Worm (Caenorhabditis elegans) whole organism, late embryonic: ENCODE measurements around the gene galt-1.

Source experiments
- C08G9.2 ChIP-seq: sonication (generic microtip); optimal IDR thresholded peaks from 2 replicates; lab custom pipeline; 2016; ENCODE audit warnings: mild to moderate bottlenecking, missing genetic modification characterization, moderate library complexity, missing compliant biosample characterization
- F13H6.1 ChIP-seq: sonication (generic microtip); optimal IDR thresholded peaks from 2 replicates; lab custom pipeline; 2016; ENCODE audit warnings: missing genetic modification characterization, missing compliant biosample characterization
- K02D7.2 ChIP-seq: sonication (generic microtip); optimal IDR thresholded peaks from 2 replicates; lab custom pipeline; 2017; ENCODE audit warnings: mild to moderate bottlenecking, missing genetic modification characterization, missing compliant biosample characterization
- ahr-1 ChIP-seq: sonication (generic microtip); optimal IDR thresholded peaks from 2 replicates; lab custom pipeline; 2016; ENCODE audit warnings: missing genetic modification characterization, missing compliant biosample characterization
- ceh-2 ChIP-seq: sonication (generic microtip); optimal IDR thresholded peaks from 2 replicates; lab custom pipeline; 2016; ENCODE audit warnings: missing genotype, missing genetic modification characterization, missing compliant biosample characterization
- ceh-31 ChIP-seq: sonication (generic microtip); optimal IDR thresholded peaks from 2 replicates; lab custom pipeline; 2016; ENCODE audit warnings: missing genetic modification characterization, missing compliant biosample characterization
- ceh-45 ChIP-seq: fragments of 200-800 bp; sonication (Bioruptor generic); IDR thresholded peaks from 2 replicates; pipeline ENCODE4 v1.3.6; 2022; ENCODE audit warnings: missing genetic modification reagents, missing genetic modification characterization, missing compliant biosample characterization
- ceh-9 ChIP-seq: sonication (generic microtip); optimal IDR thresholded peaks from 2 replicates; lab custom pipeline; 2016; ENCODE audit warnings: mild to moderate bottlenecking, missing genetic modification characterization, inconsistent platforms, missing compliant biosample characterization
- che-1 ChIP-seq: sonication (generic microtip); optimal IDR thresholded peaks from 2 replicates; lab custom pipeline; 2016; ENCODE audit warnings: mild to moderate bottlenecking, missing genetic modification characterization, missing compliant biosample characterization
- dmd-4 ChIP-seq: sonication (generic microtip); optimal IDR thresholded peaks from 2 replicates; lab custom pipeline; 2016; ENCODE audit warnings: borderline replicate concordance, missing genetic modification characterization, missing compliant biosample characterization
- eyg-1 ChIP-seq: sonication (generic microtip); optimal IDR thresholded peaks from 2 replicates; lab custom pipeline; 2016; ENCODE audit warnings: missing genotype, missing genetic modification characterization, missing compliant biosample characterization
- hlh-30 ChIP-seq: sonication (generic microtip); optimal IDR thresholded peaks from 2 replicates; lab custom pipeline; 2017; ENCODE audit warnings: antibody characterized with exemption, missing genetic modification characterization, missing compliant biosample characterization; ENCODE audit not compliant: insufficient read depth
- hlh-6 ChIP-seq: sonication (generic microtip); optimal IDR thresholded peaks from 2 replicates; lab custom pipeline; 2016; ENCODE audit warnings: missing genotype, missing genetic modification characterization, missing compliant biosample characterization
- lin-11 ChIP-seq: fragments of 200-800 bp; sonication (Bioruptor generic); optimal IDR thresholded peaks from 2 replicates; lab custom pipeline; 2018; ENCODE audit warnings: mild to moderate bottlenecking, missing genetic modification characterization, missing compliant biosample characterization
- nhr-232 ChIP-seq: sonication (generic microtip); optimal IDR thresholded peaks from 2 replicates; lab custom pipeline; 2016; ENCODE audit warnings: missing genetic modification characterization, missing compliant biosample characterization
- npax-4 ChIP-seq: sonication (generic microtip); optimal IDR thresholded peaks from 2 replicates; lab custom pipeline; 2016; ENCODE audit warnings: missing genetic modification characterization, missing compliant biosample characterization
- pax-1 ChIP-seq: fragments of 150-350 bp; optimal IDR thresholded peaks from 2 replicates; lab custom pipeline; 2014; ENCODE audit warnings: missing biosample characterization, missing genetic modification characterization
- syd-9 ChIP-seq: sonication (generic microtip); optimal IDR thresholded peaks from 2 replicates; lab custom pipeline; 2016; ENCODE audit warnings: mild to moderate bottlenecking, missing genetic modification characterization, moderate library complexity, missing compliant biosample characterization
- tbx-7 ChIP-seq: sonication (generic microtip); optimal IDR thresholded peaks from 2 replicates; lab custom pipeline; 2016; ENCODE audit warnings: missing genotype, missing genetic modification characterization, missing compliant biosample characterization
- unc-55 ChIP-seq: sonication (generic microtip); optimal IDR thresholded peaks from 2 replicates; lab custom pipeline; 2017; ENCODE audit warnings: missing biosample characterization, missing genetic modification reagents, missing genetic modification characterization

galt-1 gene

DNA sequence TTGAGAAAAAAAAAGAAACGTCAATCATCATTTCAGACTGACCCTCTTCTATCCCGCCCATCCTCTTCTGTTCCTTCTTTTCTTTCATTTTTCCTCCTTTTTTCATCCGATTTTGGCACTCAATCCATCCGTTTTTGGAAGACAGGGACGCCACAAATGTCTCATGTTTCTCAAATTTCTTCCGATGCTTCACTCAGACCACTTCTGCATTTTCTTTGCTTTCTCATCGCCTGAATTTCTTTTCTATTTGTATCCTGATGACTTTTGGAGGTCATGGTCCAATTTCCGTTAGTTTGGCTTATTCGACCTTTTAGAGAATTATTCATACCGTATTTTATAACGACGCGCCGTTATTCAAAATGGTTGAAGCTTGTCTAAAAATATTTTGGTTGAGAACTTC, 41.9 kb downstream of the galt-1 start (continued):
- TF ChIP-seq nhr-232 (tag; lab: Kevin White, UChicago) (no peak), npax-4 (tag; lab: Kevin White, UChicago) (no peak), pax-1 (no peak)
- TF ChIP-seq, all 69 proteins: peak for 0

DNA sequence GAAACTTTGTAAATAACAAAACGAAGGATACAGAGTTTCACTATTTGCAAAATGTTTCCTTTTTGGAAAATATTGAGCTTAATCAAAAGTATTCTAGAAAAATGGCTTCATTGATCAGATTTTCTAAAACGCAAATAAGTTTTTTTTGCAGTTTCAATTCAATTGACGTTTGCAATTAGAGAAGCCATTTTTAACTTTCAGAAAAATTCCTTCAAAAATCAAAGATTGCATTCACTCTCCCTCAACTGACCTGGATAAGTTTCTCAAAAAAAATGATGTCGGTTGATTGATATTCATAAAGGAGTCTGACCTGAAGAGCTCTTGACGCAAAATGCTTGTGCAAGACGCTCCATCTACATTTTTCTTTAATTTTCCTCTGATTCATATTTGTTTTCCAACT, 43.0 kb downstream of the galt-1 start:
- TF ChIP-seq ceh-31 (tag; lab: Kevin White, UChicago) (no peak), F13H6.1 (tag; lab: Kevin White, UChicago) (no peak), ahr-1 (tag; lab: Kevin White, UChicago) (no peak), K02D7.2 (tag; lab: Kevin White, UChicago) (no peak), syd-9 (no peak), eyg-1 (tag; lab: Kevin White, UChicago) (no peak)

DNA sequence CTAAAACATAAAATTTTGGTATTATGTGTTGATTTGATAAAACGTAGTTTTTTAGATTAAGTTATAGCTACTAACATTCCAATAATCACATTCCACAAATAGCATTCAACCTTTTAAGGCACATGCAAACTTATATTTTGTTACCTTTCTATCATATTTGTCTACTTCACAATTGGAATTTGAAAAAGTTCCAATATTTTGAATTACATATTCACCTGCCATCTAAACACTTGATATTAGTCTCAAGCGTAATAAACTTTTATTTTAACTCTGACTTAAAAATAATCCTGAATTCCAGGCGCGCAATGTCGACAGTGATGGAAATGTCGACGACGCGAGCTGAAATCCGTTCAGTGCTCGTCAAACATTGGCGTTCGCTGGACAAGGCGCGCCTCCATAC, 45.0 kb downstream of the galt-1 start, which contains the start of gene acy-2:
Gene acy-2 (plus strand): TSS at position 301 of the 400 bp plus-strand sequence.
- TF ChIP-seq tbx-7 (tag; lab: Kevin White, UChicago), result no peak
- no peak for TF ChIP-seq unc-55
- no peak for TF ChIP-seq che-1 (tag; lab: Kevin White, UChicago)
- no peak for TF ChIP-seq hlh-30 (tag; lab: Kevin White, UChicago)
- no peak for TF ChIP-seq ceh-2 (tag; lab: Kevin White, UChicago)
- no peak for TF ChIP-seq ceh-9 (tag; lab: Kevin White, UChicago)
- no peak for TF ChIP-seq lin-11 (tag; lab: Kevin White, UChicago)
- no peak for TF ChIP-seq C08G9.2 (tag; lab: Kevin White, UChicago)
- TF ChIP-seq hlh-6, result no peak
- no peak for TF ChIP-seq dmd-4 (tag; lab: Kevin White, UChicago)
- no peak for TF ChIP-seq ceh-45 (GFP tag; lab: Robert Waterston, UW)

DNA sequence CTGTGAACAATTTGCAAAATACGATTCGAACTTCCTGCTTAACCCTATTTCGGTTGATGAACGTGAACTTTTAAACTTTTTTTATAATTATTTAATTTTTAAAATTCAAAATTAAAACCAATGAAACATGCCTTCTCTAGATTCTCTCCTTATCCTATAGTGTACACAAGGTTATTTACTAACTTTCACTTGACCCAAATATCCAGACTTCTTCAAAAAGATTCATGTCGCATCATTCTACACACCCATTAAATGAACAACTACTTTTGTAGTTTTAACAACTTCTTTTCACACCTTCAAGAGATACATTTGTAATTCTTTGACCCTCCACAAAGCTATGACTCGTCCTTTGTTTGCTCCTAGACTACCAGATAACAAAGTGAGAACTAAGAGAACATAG, 52.0 kb downstream of the galt-1 start:
- TF ChIP-seq npax-4 (tag; lab: Kevin White, UChicago) (no peak), pax-1 (peak; percentile 36)
